Fruit fly (Drosophila melanogaster): Measurements from ENCODE around the gene mas.

DNA sequence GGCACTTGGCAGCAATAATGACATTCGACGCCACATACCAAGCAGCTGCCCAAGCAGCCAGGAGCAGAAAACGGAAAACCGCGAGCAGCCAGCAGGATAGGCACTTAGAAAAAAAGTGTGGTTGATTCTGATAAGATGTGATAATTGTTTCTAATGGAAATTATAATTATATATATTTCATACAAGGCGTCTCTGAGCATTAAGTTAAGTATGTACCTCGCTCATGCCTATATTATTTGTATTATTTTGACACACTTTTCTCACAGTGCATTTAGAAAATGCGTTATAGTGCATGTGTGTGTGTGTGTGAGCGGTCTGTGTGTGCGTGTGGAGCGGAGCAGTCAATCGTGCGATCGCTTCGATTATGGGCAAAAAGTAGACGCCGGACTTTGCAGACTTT is 8.9 kb downstream of the mas start:
- TF ChIP-seq ey (GFP tag; optimal IDR thresholded peaks at IDR 0.05) (peak; percentile 61), dl (GFP tag; optimal IDR thresholded peaks at IDR 0.05; ENCODE audit: insufficient read depth in 1 of 2, partially characterized antibody in 2 of 2) (no peak), usp (GFP tag; optimal IDR thresholded peaks at IDR 0.05) (no peak), psq (GFP tag; optimal IDR thresholded peaks at IDR 0.05) (peak; percentile 38), h (GFP tag; optimal IDR thresholded peaks at IDR 0.05) (peak; percentile 76), Rel (GFP tag; optimal IDR thresholded peaks at IDR 0.05) (no peak), Rel (tag; optimal IDR thresholded peaks at IDR 0.05) (no peak), pan (optimal IDR thresholded peaks at IDR 0.05) (no peak), foxo (GFP tag; optimal IDR thresholded peaks at IDR 0.05) (peak in 1 of 2 experiments; percentile 70), tai (GFP tag; optimal IDR thresholded peaks at IDR 0.05) (no peak), dmrt93B (GFP tag; optimal IDR thresholded peaks at IDR 0.05) (peak; percentile 34), OdsH (GFP tag; optimal IDR thresholded peaks at IDR 0.05) (peak; percentile 49)

All from whole organism, wandering third instar larva.